Worm (Caenorhabditis elegans) whole organism, L1 larva: ENCODE results near the gene nhr-180.

Experiments used
- ama-1 ChIP-seq: fragments of 150-350 bp; optimal IDR thresholded peaks from 2 replicates; lab custom pipeline; 2014
- elt-3 ChIP-seq, 6 experiments: fragments of 150-350 bp in 1 of 6; sonication (generic microtip); optimal IDR thresholded peaks; 2 replicates each; lab custom pipeline; 2017 to 2018; ENCODE audit warnings: missing biosample characterization in 6 of 6, missing genetic modification characterization in 6 of 6, inconsistent platforms in 1 of 6

- no peak for TF ChIP-seq elt-3 (tag; optimal IDR thresholded peaks at IDR 0.05; lab: Kevin White, UChicago)
- TF ChIP-seq ama-1 (lab: Kevin White, UChicago), result no peak
Measured at ce11 chrV:655823-656222, 11.5 kb downstream of the nhr-180 start, which contains the start of gene srh-245.
